In genomic region chrX:2262511-2262910, dm6 we compare ENCODE assay signal across 5 fruit fly cellular contexts.
TF ChIP-seq lines count a peak whose summit lies in the region.

Gene temp, minus strand, starts transcription at chrX:2262515.
Gene CG3071, plus strand, starts transcription at chrX:2262837.

- TF ChIP-seq CTCF in whole organism, embryonic (GFP tag; optimal IDR thresholded peaks at IDR 0.05; lab: Kevin White, UChicago) = no peak

TF ChIP-seq in whole organism, adult, 20 proteins besides CTCF, POLR2A, EP300 and RAD21 (continues in another document):
- TF ChIP-seq CG11617 (GFP tag; optimal IDR thresholded peaks at IDR 0.05; lab: Kevin White, UChicago) (peak; percentile 85), CG14711 (tag; optimal IDR thresholded peaks at IDR 0.05; lab: Kevin White, UChicago) (peak; percentile 61), Hr96 (GFP tag; optimal IDR thresholded peaks at IDR 0.05; lab: Kevin White, UChicago) (no peak), CG7045 (GFP tag; optimal IDR thresholded peaks at IDR 0.05; lab: Kevin White, UChicago) (peak; percentile 31), ovo (GFP tag; optimal IDR thresholded peaks at IDR 0.05; lab: Kevin White, UChicago) (peak; percentile 47), CG33017 (tag; optimal IDR thresholded peaks at IDR 0.05; lab: Kevin White, UChicago) (peak; percentile 35), CG7101 (tag; optimal IDR thresholded peaks at IDR 0.05; lab: Kevin White, UChicago) (peak; percentile 68), cic (GFP tag; optimal IDR thresholded peaks at IDR 0.05; lab: Kevin White, UChicago) (peak; percentile 34), cnc (optimal IDR thresholded peaks at IDR 0.05; lab: Kevin White, UChicago) (no peak), Crg-1 (GFP tag; optimal IDR thresholded peaks at IDR 0.05; lab: Kevin White, UChicago) (peak; percentile 64), Mnt (GFP tag; optimal IDR thresholded peaks at IDR 0.05; lab: Kevin White, UChicago) (peak; percentile 99), kay (GFP tag; lab: Kevin White, UChicago; ENCODE audit: borderline replicate concordance) (no peak), pad (GFP tag; optimal IDR thresholded peaks at IDR 0.05; lab: Kevin White, UChicago) (peak; percentile 67), CG5204 (GFP tag; optimal IDR thresholded peaks at IDR 0.05; lab: Kevin White, UChicago) (no peak), Clk (GFP tag; optimal IDR thresholded peaks at IDR 0.05; lab: Kevin White, UChicago) (peak; percentile 9), bab1 (GFP tag; optimal IDR thresholded peaks at IDR 0.05; lab: Kevin White, UChicago) (peak; percentile 50), toe (GFP tag; optimal IDR thresholded peaks at IDR 0.05; lab: Kevin White, UChicago) (peak; percentile 82), tj (GFP tag; optimal IDR thresholded peaks at IDR 0.05; lab: Kevin White, UChicago) (peak; percentile 54)

TF ChIP-seq in whole organism, embryonic, 481 proteins besides CTCF, POLR2A, EP300 and RAD21 (continues in another document):
- TF ChIP-seq CG6689 (GFP tag; IDR thresholded peaks at IDR 0.05; lab: Robert Waterston, UW) = peak; percentile 37
- TF ChIP-seq gcm (GFP tag; optimal IDR thresholded peaks at IDR 0.05; lab: Kevin White, UChicago) = peak; percentile 19
- TF ChIP-seq Adf1 (GFP tag; IDR thresholded peaks at IDR 0.05; lab: Robert Waterston, UW) = 0 out of 2 replicates have a peak, but pooled peaks have one; percentile 25
- TF ChIP-seq Doc3 (GFP tag; IDR thresholded peaks at IDR 0.05; lab: Robert Waterston, UW; ENCODE audit: partially characterized antibody) = no peak
- TF ChIP-seq knrl (GFP tag; IDR thresholded peaks at IDR 0.05; lab: Robert Waterston, UW; ENCODE audit: partially characterized antibody) = peak; percentile 30; the same call in 1 of the 3 replicates
- peak; percentile 44 for TF ChIP-seq CG4820 (GFP tag; optimal IDR thresholded peaks at IDR 0.05; lab: Kevin White, UChicago)
- peak; percentile 50 for TF ChIP-seq CG8944 (GFP tag; optimal IDR thresholded peaks at IDR 0.05; lab: Kevin White, UChicago)
- peak; percentile 78 for TF ChIP-seq nmo (GFP tag; optimal IDR thresholded peaks at IDR 0.05; lab: Kevin White, UChicago)
- TF ChIP-seq Myb (GFP tag; optimal IDR thresholded peaks at IDR 0.05; lab: Kevin White, UChicago) = peak; percentile 27
- TF ChIP-seq CG8924 (tag; optimal IDR thresholded peaks at IDR 0.05; lab: Kevin White, UChicago) = peak; percentile 61
- TF ChIP-seq Pdp1 (GFP tag; optimal IDR thresholded peaks at IDR 0.05; lab: Kevin White, UChicago) = peak; percentile 51 to 56
- TF ChIP-seq dmrt11E (tag; optimal IDR thresholded peaks at IDR 0.05; lab: Kevin White, UChicago) = peak; percentile 54
- TF ChIP-seq z (GFP tag; IDR thresholded peaks at IDR 0.05; lab: Robert Waterston, UW) = no peak
- TF ChIP-seq grau (tag; optimal IDR thresholded peaks at IDR 0.05; lab: Kevin White, UChicago) = peak; percentile 73
- peak; percentile 6 for TF ChIP-seq CG2202 (tag; optimal IDR thresholded peaks at IDR 0.05; lab: Kevin White, UChicago)
- peak; percentile 16 for TF ChIP-seq Mad (GFP tag; optimal IDR thresholded peaks at IDR 0.05; lab: Kevin White, UChicago)
- TF ChIP-seq CG15011 (GFP tag; optimal IDR thresholded peaks at IDR 0.05; lab: Kevin White, UChicago) = peak; percentile 42

TF ChIP-seq in whole organism, prepupa, 60 proteins besides CTCF, POLR2A, EP300 and RAD21 (continues in another document):
- TF ChIP-seq Ets21C (GFP tag; optimal IDR thresholded peaks at IDR 0.05; lab: Kevin White, UChicago) = peak; percentile 63
- no peak for TF ChIP-seq CG8319 (GFP tag; optimal IDR thresholded peaks at IDR 0.05; lab: Kevin White, UChicago)
- TF ChIP-seq acj6 (GFP tag; optimal IDR thresholded peaks at IDR 0.05; lab: Kevin White, UChicago) = peak; percentile 65
- peak; percentile 95 for TF ChIP-seq svp (GFP tag; lab: Kevin White, UChicago)
- no peak for TF ChIP-seq salr (GFP tag; optimal IDR thresholded peaks at IDR 0.05; lab: Kevin White, UChicago)
- no peak for TF ChIP-seq CG11762 (GFP tag; optimal IDR thresholded peaks at IDR 0.05; lab: Kevin White, UChicago; ENCODE audit: insufficient read depth)
- peak; percentile 21 for TF ChIP-seq CG8632 (GFP tag; optimal IDR thresholded peaks at IDR 0.05; lab: Kevin White, UChicago)
- peak; percentile 62 for TF ChIP-seq CG32006 (GFP tag; optimal IDR thresholded peaks at IDR 0.05; lab: Kevin White, UChicago)
- peak; percentile 37 for TF ChIP-seq dac (GFP tag; optimal IDR thresholded peaks at IDR 0.05; lab: Kevin White, UChicago)
- peak; percentile 72 for TF ChIP-seq Eip78C (GFP tag; lab: Kevin White, UChicago)
- TF ChIP-seq Eip75B (GFP tag; optimal IDR thresholded peaks at IDR 0.05; lab: Kevin White, UChicago) = peak; percentile 61
- TF ChIP-seq eg (GFP tag; IDR thresholded peaks at IDR 0.05; lab: Robert Waterston, UW) = no peak
- TF ChIP-seq pdm3 (GFP tag; optimal IDR thresholded peaks at IDR 0.05; lab: Kevin White, UChicago) = peak; percentile 65
- TF ChIP-seq esn (GFP tag; optimal IDR thresholded peaks at IDR 0.05; lab: Kevin White, UChicago) = peak; percentile 72
- TF ChIP-seq CG4318 (GFP tag; optimal IDR thresholded peaks at IDR 0.05; lab: Kevin White, UChicago) = no peak
- TF ChIP-seq CG1621 (tag; optimal IDR thresholded peaks at IDR 0.05; lab: Kevin White, UChicago) = no peak
- peak; percentile 39 for TF ChIP-seq Sox15 (GFP tag; optimal IDR thresholded peaks at IDR 0.05; lab: Kevin White, UChicago)
- TF ChIP-seq achi (GFP tag; optimal IDR thresholded peaks at IDR 0.05; lab: Kevin White, UChicago) = peak; percentile 33
- TF ChIP-seq net (GFP tag; optimal IDR thresholded peaks at IDR 0.05; lab: Kevin White, UChicago) = peak; percentile 3
- peak; percentile 54 for TF ChIP-seq CG34406 (GFP tag; optimal IDR thresholded peaks at IDR 0.05; lab: Kevin White, UChicago)

TF ChIP-seq in whole organism, pupa, 21 proteins besides CTCF, POLR2A, EP300 and RAD21:
- TF ChIP-seq gl (tag; optimal IDR thresholded peaks at IDR 0.05; lab: Kevin White, UChicago) (no peak), Pif1A (GFP tag; optimal IDR thresholded peaks at IDR 0.05; lab: Kevin White, UChicago) (peak; percentile 26), CG8301 (tag; optimal IDR thresholded peaks at IDR 0.05; lab: Kevin White, UChicago) (peak; percentile 10), Snoo (tag; optimal IDR thresholded peaks at IDR 0.05; lab: Kevin White, UChicago) (peak; percentile 21), CG17806 (tag; optimal IDR thresholded peaks at IDR 0.05; lab: Kevin White, UChicago) (peak; percentile 12), fd96Ca (GFP tag; IDR thresholded peaks at IDR 0.05; lab: Robert Waterston, UW) (no peak), CG13204 (GFP tag; optimal IDR thresholded peaks at IDR 0.05; lab: Kevin White, UChicago) (no peak), CG9948 (tag; optimal IDR thresholded peaks at IDR 0.05; lab: Kevin White, UChicago) (peak; percentile 28), CG4496 (GFP tag; IDR thresholded peaks at IDR 0.05; lab: Robert Waterston, UW) (no peak), D1 (tag; optimal IDR thresholded peaks at IDR 0.05; lab: Kevin White, UChicago) (no peak), Pif1B (GFP tag; optimal IDR thresholded peaks at IDR 0.05; lab: Kevin White, UChicago) (no peak), CG10348 (GFP tag; IDR thresholded peaks at IDR 0.05; lab: Robert Waterston, UW) (no peak), CG34367 (tag; optimal IDR thresholded peaks at IDR 0.05; lab: Kevin White, UChicago) (no peak), EcR (GFP tag; optimal IDR thresholded peaks at IDR 0.05; lab: Kevin White, UChicago) (no peak), Ets98B (GFP tag; IDR thresholded peaks at IDR 0.05; lab: Robert Waterston, UW) (no peak), CG15710 (tag; optimal IDR thresholded peaks at IDR 0.05; lab: Kevin White, UChicago) (peak; percentile 56), CG14655 (GFP tag; optimal IDR thresholded peaks at IDR 0.05; lab: Kevin White, UChicago) (no peak), rn (GFP tag; IDR thresholded peaks at IDR 0.05; lab: Robert Waterston, UW) (no peak), CG8159 (tag; optimal IDR thresholded peaks at IDR 0.05; lab: Kevin White, UChicago) (peak; percentile 53), CG32121 (GFP tag; IDR thresholded peaks at IDR 0.05; lab: Robert Waterston, UW) (no peak), CG12605 (GFP tag; IDR thresholded peaks at IDR 0.05; lab: Robert Waterston, UW) (no peak)

TF ChIP-seq in whole organism, wandering third instar larva, 38 proteins besides CTCF, POLR2A, EP300 and RAD21 (continues in another document):
- TF ChIP-seq ey (GFP tag; optimal IDR thresholded peaks at IDR 0.05; lab: Kevin White, UChicago) = peak; percentile 73
- TF ChIP-seq rgr (GFP tag; optimal IDR thresholded peaks at IDR 0.05; lab: Kevin White, UChicago) = peak; percentile 62
- peak; percentile 80 for TF ChIP-seq HLH106 (tag; optimal IDR thresholded peaks at IDR 0.05; lab: Kevin White, UChicago)
- peak in 1 of 2 experiments; percentile 79 for TF ChIP-seq foxo (GFP tag; optimal IDR thresholded peaks at IDR 0.05; lab: Kevin White, UChicago)
- TF ChIP-seq OdsH (GFP tag; optimal IDR thresholded peaks at IDR 0.05; lab: Kevin White, UChicago) = peak; percentile 65
- TF ChIP-seq psq (GFP tag; optimal IDR thresholded peaks at IDR 0.05; lab: Kevin White, UChicago) = peak; percentile 58
- TF ChIP-seq Sp1 (GFP tag; optimal IDR thresholded peaks at IDR 0.05; lab: Kevin White, UChicago) = peak; percentile 65
- TF ChIP-seq Rel (GFP tag; optimal IDR thresholded peaks at IDR 0.05; lab: Kevin White, UChicago) = no peak
- TF ChIP-seq Rel (tag; optimal IDR thresholded peaks at IDR 0.05; lab: Kevin White, UChicago) = peak; percentile 39
- TF ChIP-seq Abd-B (GFP tag; optimal IDR thresholded peaks at IDR 0.05; lab: Kevin White, UChicago) = no peak
- no peak for TF ChIP-seq dsf (GFP tag; optimal IDR thresholded peaks at IDR 0.05; lab: Kevin White, UChicago; ENCODE audit: borderline replicate concordance)
- peak; percentile 40 for TF ChIP-seq sv (GFP tag; optimal IDR thresholded peaks at IDR 0.05; lab: Kevin White, UChicago)
- peak; percentile 71 for TF ChIP-seq fru (GFP tag; optimal IDR thresholded peaks at IDR 0.05; lab: Kevin White, UChicago)
- peak; percentile 54 for TF ChIP-seq Jra (GFP tag; optimal IDR thresholded peaks at IDR 0.05; lab: Kevin White, UChicago)
- TF ChIP-seq N (GFP tag; optimal IDR thresholded peaks at IDR 0.05; lab: Kevin White, UChicago) = no peak
- no peak for TF ChIP-seq lola (GFP tag; optimal IDR thresholded peaks at IDR 0.05; lab: Kevin White, UChicago)
- TF ChIP-seq Hnf4 (GFP tag; optimal IDR thresholded peaks at IDR 0.05; lab: Kevin White, UChicago) = no peak
- TF ChIP-seq h (GFP tag; optimal IDR thresholded peaks at IDR 0.05; lab: Kevin White, UChicago) = peak; percentile 71
- peak; percentile 98 for TF ChIP-seq Myc (optimal IDR thresholded peaks at IDR 0.05; lab: Kevin White, UChicago)
- peak; percentile 71 for TF ChIP-seq CG9705 (GFP tag; optimal IDR thresholded peaks at IDR 0.05; lab: Kevin White, UChicago)
- peak; percentile 92 for TF ChIP-seq woc (GFP tag; optimal IDR thresholded peaks at IDR 0.05; lab: Kevin White, UChicago)
- TF ChIP-seq GATAd (GFP tag; optimal IDR thresholded peaks at IDR 0.05; lab: Kevin White, UChicago) = no peak
- TF ChIP-seq jim (GFP tag; optimal IDR thresholded peaks at IDR 0.05; lab: Kevin White, UChicago) = no peak
- TF ChIP-seq br (GFP tag; optimal IDR thresholded peaks at IDR 0.05; lab: Kevin White, UChicago) = peak; percentile 59
- peak; percentile 58 for TF ChIP-seq dmrt93B (GFP tag; optimal IDR thresholded peaks at IDR 0.05; lab: Kevin White, UChicago)
- TF ChIP-seq Mio (GFP tag; optimal IDR thresholded peaks at IDR 0.05; lab: Kevin White, UChicago) = no peak
